Worm (Caenorhabditis elegans) whole organism, L4 larva: ENCODE measurements around the gene F46F5.15.

ENCODE experiments used
- Y5F2A.4 ChIP-seq: fragments of 200-800 bp; sonication (Bioruptor generic); optimal IDR thresholded peaks from 2 replicates; lab custom pipeline; 2018; ENCODE audit warnings: mild to moderate bottlenecking, missing genetic modification characterization, missing compliant biosample characterization
- ctbp-1 ChIP-seq: fragments of 200-800 bp; sonication (Bioruptor generic); IDR thresholded peaks from 2 replicates; pipeline ENCODE4 v1.3.6; 2022; ENCODE audit warnings: missing genetic modification reagents, missing genetic modification characterization, missing compliant biosample characterization
- lin-13 ChIP-seq: fragments of 150-350 bp; optimal IDR thresholded peaks from 2 replicates; lab custom pipeline; 2014; ENCODE audit warnings: missing biosample characterization, missing genetic modification reagents, missing genetic modification characterization
- nhr-25 ChIP-seq: sonication (generic microtip); optimal IDR thresholded peaks from 2 replicates; lab custom pipeline; 2017; ENCODE audit warnings: missing genetic modification characterization, mild to moderate bottlenecking, missing compliant biosample characterization, antibody characterized with exemption, moderate library complexity, borderline replicate concordance; ENCODE audit not compliant: insufficient read depth

- TF ChIP-seq lin-13 (GFP tag; lab: Kevin White, UChicago) (no peak), nhr-25 (tag; lab: Kevin White, UChicago) (no peak), Y5F2A.4 (no peak), ctbp-1 (GFP tag; lab: Robert Waterston, UW) (no peak)
Measured at ce11 chrII:803009-803408, 14.8 kb downstream of the F46F5.15 start, which contains the start of gene F46F5.13.
